Fruit fly (Drosophila melanogaster): ENCODE measurements around the gene CG13760.
A peak's percentile ranks its signal among the peaks of the same experiment; 100 is the strongest.

CG13760 gene

DNA sequence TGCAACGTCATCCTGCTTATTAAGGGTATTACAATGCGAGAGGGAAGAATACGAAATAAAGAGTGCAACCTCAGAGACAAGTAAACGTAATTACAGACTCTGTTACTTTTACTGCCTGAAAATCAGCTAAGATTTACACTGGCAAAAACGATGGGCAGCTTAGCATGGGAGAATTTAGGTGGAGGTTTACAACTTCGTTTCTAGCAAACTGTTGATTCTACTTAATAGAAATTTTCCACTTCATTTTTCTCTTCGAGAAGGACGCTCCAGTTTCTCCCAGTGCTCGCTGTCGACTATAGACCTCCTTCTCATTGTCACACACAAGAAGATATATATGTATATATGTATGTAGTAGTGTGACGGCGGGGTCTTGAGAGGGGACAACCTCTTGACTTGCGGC is 49.4 kb downstream of the CG13760 start (continued):
- TF ChIP-seq ken (GFP tag; IDR thresholded peaks at IDR 0.05) (0 out of 3 replicates have a peak, but pooled peaks have one; percentile 36), repo (GFP tag; optimal IDR thresholded peaks at IDR 0.05) (no peak), CG10366 (GFP tag; IDR thresholded peaks at IDR 0.05) (peak; percentile 44; the same call in 1 of the 2 replicates), Deaf1 (tag; optimal IDR thresholded peaks at IDR 0.05) (no peak), CG9437 (GFP tag; optimal IDR thresholded peaks at IDR 0.05) (no peak), kay (GFP tag; optimal IDR thresholded peaks at IDR 0.05) (no peak), HLH3B (GFP tag; IDR thresholded peaks at IDR 0.05) (peak; percentile 53), CG11093 (GFP tag; IDR thresholded peaks at IDR 0.05) (0 out of 3 replicates have a peak, but pooled peaks have one; percentile 28), inv (GFP tag; IDR thresholded peaks at IDR 0.05; ENCODE audit: partially characterized antibody) (no peak), CG43689 (GFP tag; IDR thresholded peaks at IDR 0.05) (no peak), wdn (GFP tag; IDR thresholded peaks at IDR 0.05) (no peak), CG9817 (tag; optimal IDR thresholded peaks at IDR 0.05) (peak; percentile 46), odd (GFP tag; optimal IDR thresholded peaks at IDR 0.05) (no peak), dpn (GFP tag; optimal IDR thresholded peaks at IDR 0.05) (peak in 1 of 2 experiments; percentile 23), CG3838 (GFP tag; optimal IDR thresholded peaks at IDR 0.05) (no peak), CG3281 (GFP tag; optimal IDR thresholded peaks at IDR 0.05) (no peak), fd96Cb (tag; optimal IDR thresholded peaks at IDR 0.05) (no peak), slou (GFP tag; optimal IDR thresholded peaks at IDR 0.05) (no peak), nmo (GFP tag; optimal IDR thresholded peaks at IDR 0.05) (peak; percentile 33), CG3847 (GFP tag; IDR thresholded peaks at IDR 0.05) (no peak; the same call in 1 of the 2 replicates), Oaz (GFP tag; IDR thresholded peaks at IDR 0.05) (no peak), pros (GFP tag; optimal IDR thresholded peaks at IDR 0.05) (no peak), twi (tag; optimal IDR thresholded peaks at IDR 0.05) (peak; percentile 10), B-H1 (GFP tag; IDR thresholded peaks at IDR 0.05) (no peak), CG16863 (GFP tag; optimal IDR thresholded peaks at IDR 0.05) (no peak), CG18619 (GFP tag; optimal IDR thresholded peaks at IDR 0.05) (peak; percentile 10), CG6689 (GFP tag; IDR thresholded peaks at IDR 0.05) (no peak), CG15601 (tag; optimal IDR thresholded peaks at IDR 0.05) (no peak), stc (GFP tag; IDR thresholded peaks at IDR 0.05) (0 out of 2 replicates have a peak, but pooled peaks have one; percentile 23), pb (GFP tag; optimal IDR thresholded peaks at IDR 0.05) (no peak), jumu (GFP tag; optimal IDR thresholded peaks at IDR 0.05) (no peak), cas (GFP tag; IDR thresholded peaks at IDR 0.05) (no peak), grn (GFP tag; optimal IDR thresholded peaks at IDR 0.05) (no peak), trh (GFP tag; optimal IDR thresholded peaks at IDR 0.05) (no peak), CG1602 (GFP tag; optimal IDR thresholded peaks at IDR 0.05) (peak; percentile 36), disco-r (GFP tag; optimal IDR thresholded peaks at IDR 0.05) (no peak), grau (tag; optimal IDR thresholded peaks at IDR 0.05) (peak; percentile 45), run (tag; optimal IDR thresholded peaks at IDR 0.05) (no peak), CG12942 (GFP tag; optimal IDR thresholded peaks at IDR 0.05) (peak; percentile 24), Sox102F (GFP tag; optimal IDR thresholded peaks at IDR 0.05) (peak; percentile 37), CG5953 (GFP tag; IDR thresholded peaks at IDR 0.05) (no peak), dm (GFP tag; optimal IDR thresholded peaks at IDR 0.05) (no peak), chn (GFP tag; optimal IDR thresholded peaks at IDR 0.05) (peak; percentile 8), NC2β (GFP tag; optimal IDR thresholded peaks at IDR 0.05) (no peak), HLHmδ (GFP tag; optimal IDR thresholded peaks at IDR 0.05) (no peak), CG10462 (GFP tag; optimal IDR thresholded peaks at IDR 0.05) (no peak), gro (GFP tag; optimal IDR thresholded peaks at IDR 0.05) (no peak), usp (GFP tag; optimal IDR thresholded peaks at IDR 0.05) (no peak), mam (GFP tag; optimal IDR thresholded peaks at IDR 0.05) (no peak), HmgZ (tag; optimal IDR thresholded peaks at IDR 0.05) (no peak), CG10543 (GFP tag; optimal IDR thresholded peaks at IDR 0.05) (no peak), dati (GFP tag; IDR thresholded peaks at IDR 0.05) (no peak), ranshi (GFP tag; IDR thresholded peaks at IDR 0.05) (peak; percentile 67; the same call in 1 of the 2 replicates)

Measured in whole organism, embryonic.